Fruit fly (Drosophila melanogaster) Kc167 (cell line): Measurements from ENCODE around the gene orb.

Experiments
- Myc ChIP-seq: fragments of >200 bp; optimal IDR thresholded peaks from 2 replicates; lab custom pipeline; 2017; ENCODE audit warnings: missing external identifiers
- h ChIP-seq: fragments of >200 bp; optimal IDR thresholded peaks from 3 replicates; lab custom pipeline; 2018; ENCODE audit warnings: missing external identifiers
- insv ChIP-seq: fragments of >200 bp; optimal IDR thresholded peaks from 3 replicates; lab custom pipeline; 2018; ENCODE audit warnings: missing external identifiers
- psq ChIP-seq: fragments of >200 bp; optimal IDR thresholded peaks from 2 replicates; lab custom pipeline; 2017; ENCODE audit warnings: missing external identifiers
- ttk ChIP-seq: sonication (Bioruptor generic); optimal IDR thresholded peaks from 2 replicates; lab custom pipeline; 2017; ENCODE audit warnings: missing external identifiers

DNA sequence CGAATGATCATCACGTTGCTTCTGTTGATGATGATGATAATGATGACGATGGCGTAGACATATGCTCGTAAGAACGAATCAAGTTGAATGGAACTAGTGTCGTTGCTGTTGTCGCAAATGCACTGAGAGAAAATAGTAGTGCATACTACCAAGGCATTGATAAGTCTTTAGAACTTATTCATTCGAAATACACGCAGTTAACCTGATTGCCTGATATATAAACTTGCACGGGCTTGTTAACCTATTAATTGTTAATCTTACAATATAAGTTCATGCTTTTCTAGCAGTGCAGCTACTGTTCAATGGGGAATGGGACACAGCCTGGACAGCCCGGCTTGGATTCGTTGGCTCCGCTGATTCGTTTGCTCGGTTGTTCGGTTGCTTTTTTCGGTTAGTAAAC is 45.6 kb upstream of the orb start:
- TF ChIP-seq psq (lab: Kevin White, UChicago) (no peak), ttk (lab: Kevin White, UChicago) (no peak), h (lab: Kevin White, UChicago) (no peak), Myc (lab: Kevin White, UChicago) (no peak), insv (lab: Kevin White, UChicago) (no peak)
